Fruit fly (Drosophila melanogaster): Measurements from ENCODE around the gene CG11899.

Gene CG11899

DNA sequence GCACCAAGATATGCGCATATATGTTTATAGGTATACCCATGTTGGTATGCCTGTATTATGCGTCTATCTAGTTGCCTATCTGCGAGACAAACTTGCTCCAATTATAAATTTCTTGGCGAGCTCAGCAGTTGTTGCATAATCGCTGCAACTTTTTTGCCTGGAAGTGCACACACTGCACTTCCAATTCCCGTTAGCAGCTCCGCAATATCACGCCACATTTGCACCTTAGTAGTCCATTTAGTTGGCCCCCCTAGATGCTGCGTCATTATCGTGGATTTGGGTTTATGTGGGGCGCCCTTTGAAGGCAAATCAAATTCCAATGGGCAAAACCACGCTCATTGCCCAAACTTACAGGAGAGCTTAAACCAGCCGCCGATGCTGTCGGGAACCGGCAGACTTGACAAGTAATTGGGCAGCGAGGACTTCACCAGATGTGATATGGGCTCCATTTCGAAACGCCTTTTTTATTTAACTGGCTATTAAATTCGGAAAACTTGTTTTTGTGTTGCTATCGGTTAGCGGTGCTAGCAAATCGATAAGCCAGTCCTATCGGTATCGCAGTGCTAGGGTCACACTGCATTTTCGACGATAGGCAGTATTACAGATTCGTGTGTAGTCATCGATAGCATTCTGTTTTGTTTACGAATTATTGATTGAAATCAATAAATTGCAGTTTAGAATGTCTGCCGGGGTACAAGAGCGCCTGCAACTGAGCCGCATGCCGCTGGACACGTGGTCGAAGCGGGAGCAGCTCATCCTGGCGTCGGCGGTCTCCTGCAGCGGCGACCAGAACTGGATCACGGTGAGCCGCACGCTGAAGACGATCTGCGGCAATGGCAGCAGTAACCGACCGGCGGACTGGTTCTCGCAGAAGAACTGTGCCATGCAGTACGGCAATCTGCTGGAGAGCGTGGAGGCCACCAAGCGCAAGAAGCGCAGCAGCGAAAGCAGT, 22.9 kb downstream of the CG11899 start, which contains the start of the genes Cisd2 and Brd8 (continued):
- peak; percentile 84 for TF ChIP-seq CG15514 (GFP tag; optimal IDR thresholded peaks at IDR 0.05)
- TF ChIP-seq Nf-YC (tag; optimal IDR thresholded peaks at IDR 0.05) = peak; percentile 28
- peak; percentile 91 for TF ChIP-seq unc-4 (GFP tag; IDR thresholded peaks at IDR 0.05; ENCODE audit: partially characterized antibody)
- TF ChIP-seq ind (GFP tag; optimal IDR thresholded peaks at IDR 0.05) = no peak
- TF ChIP-seq Oli (tag; optimal IDR thresholded peaks at IDR 0.05) = no peak
- TF ChIP-seq Mes4 (GFP tag; optimal IDR thresholded peaks at IDR 0.05) = peak; percentile 8
- no peak for TF ChIP-seq prd (optimal IDR thresholded peaks at IDR 0.05)
- TF ChIP-seq prd (GFP tag; IDR thresholded peaks at IDR 0.05) = 0 out of 3 replicates have a peak, but pooled peaks have one; percentile 4
- TF ChIP-seq MBD-R2 (GFP tag; IDR thresholded peaks at IDR 0.05) = peak; percentile 93
- peak; percentile 29 for TF ChIP-seq CG30020 (tag; optimal IDR thresholded peaks at IDR 0.05)
- no peak for TF ChIP-seq CG10431 (GFP tag; optimal IDR thresholded peaks at IDR 0.05)
- peak; percentile 25 for TF ChIP-seq CG7928 (GFP tag; optimal IDR thresholded peaks at IDR 0.05)
- peak; percentile 74; the same call in 1 of the 2 replicates for TF ChIP-seq CG2129 (GFP tag; IDR thresholded peaks at IDR 0.05; ENCODE audit: partially characterized antibody)
- peak; percentile 57 for TF ChIP-seq CG7987 (GFP tag; optimal IDR thresholded peaks at IDR 0.05)
- peak; percentile 25; the same call in 1 of the 2 replicates for TF ChIP-seq slbo (GFP tag; IDR thresholded peaks at IDR 0.05)
- TF ChIP-seq Pdp1 (GFP tag; optimal IDR thresholded peaks at IDR 0.05) = peak in 1 of 2 experiments; percentile 94
- peak; percentile 85 for TF ChIP-seq CG4617 (GFP tag; optimal IDR thresholded peaks at IDR 0.05; ENCODE audit: borderline replicate concordance)
- peak; percentile 47 for TF ChIP-seq Myb (GFP tag; optimal IDR thresholded peaks at IDR 0.05)
- TF ChIP-seq CG33213 (GFP tag; optimal IDR thresholded peaks at IDR 0.05) = peak; percentile 30
- peak; percentile 44 for TF ChIP-seq HmgD (GFP tag; optimal IDR thresholded peaks at IDR 0.05)
- TF ChIP-seq nerfin-1 (tag; optimal IDR thresholded peaks at IDR 0.05) = peak; percentile 81
- no peak for TF ChIP-seq CG4282 (GFP tag; optimal IDR thresholded peaks at IDR 0.05)
- peak; percentile 90 for TF ChIP-seq inv (GFP tag; IDR thresholded peaks at IDR 0.05; ENCODE audit: partially characterized antibody)
- no peak for TF ChIP-seq CG11398 (GFP tag; optimal IDR thresholded peaks at IDR 0.05)
- peak; percentile 30 for TF ChIP-seq CG3995 (GFP tag; optimal IDR thresholded peaks at IDR 0.05)
- TF ChIP-seq fd96Cb (tag; optimal IDR thresholded peaks at IDR 0.05) = no peak
- TF ChIP-seq CG13287 (GFP tag; IDR thresholded peaks at IDR 0.05; ENCODE audit: partially characterized antibody) = peak; percentile 94
- peak; percentile 77; the same call in 1 of the 2 replicates for TF ChIP-seq CG42726 (GFP tag; IDR thresholded peaks at IDR 0.05; ENCODE audit: partially characterized antibody)
- TF ChIP-seq D (optimal IDR thresholded peaks at IDR 0.05) = no peak
- no peak for TF ChIP-seq D (GFP tag; optimal IDR thresholded peaks at IDR 0.05)
- TF ChIP-seq CG2120 (GFP tag; optimal IDR thresholded peaks at IDR 0.05) = peak; percentile 7
- peak; percentile 21; the same call in 1 of the 2 replicates for TF ChIP-seq Rfx (GFP tag; IDR thresholded peaks at IDR 0.05)
- TF ChIP-seq Meics (GFP tag; optimal IDR thresholded peaks at IDR 0.05) = no peak
- TF ChIP-seq CG13624 (GFP tag; optimal IDR thresholded peaks at IDR 0.05) = peak; percentile 31
- TF ChIP-seq CG14965 (GFP tag; optimal IDR thresholded peaks at IDR 0.05; ENCODE audit: borderline replicate concordance) = no peak
- no peak for TF ChIP-seq CG3726 (GFP tag; IDR thresholded peaks at IDR 0.05)
- TF ChIP-seq salm (tag; optimal IDR thresholded peaks at IDR 0.05) = no peak
- TF ChIP-seq CHES-1-like (GFP tag; optimal IDR thresholded peaks at IDR 0.05) = peak; percentile 63
- peak in 1 of 2 experiments; percentile 24 for TF ChIP-seq insv (GFP tag; optimal IDR thresholded peaks at IDR 0.05)
- peak; percentile 79 for TF ChIP-seq YL-1 (GFP tag; optimal IDR thresholded peaks at IDR 0.05)
- peak; percentile 89 for TF ChIP-seq Dll (GFP tag; IDR thresholded peaks at IDR 0.05; ENCODE audit: partially characterized antibody)
- TF ChIP-seq Dp (GFP tag; optimal IDR thresholded peaks at IDR 0.05) = peak; percentile 54
- peak; percentile 94 for TF ChIP-seq mld (GFP tag; IDR thresholded peaks at IDR 0.05; ENCODE audit: partially characterized antibody)
- TF ChIP-seq CrebB (tag; optimal IDR thresholded peaks at IDR 0.05) = no peak
- peak; percentile 54 for TF ChIP-seq sd (tag; optimal IDR thresholded peaks at IDR 0.05)
- TF ChIP-seq crp (GFP tag; optimal IDR thresholded peaks at IDR 0.05) = no peak
- peak; percentile 91 for TF ChIP-seq pzg (GFP tag; optimal IDR thresholded peaks at IDR 0.05)

Data from whole organism, embryonic.